Worm (Caenorhabditis elegans) whole organism, young adult: ENCODE results near the gene cope-1.
A peak's percentile ranks its signal among the peaks of the same experiment; 100 is the strongest.

ENCODE experiments used
- B0261.1 ChIP-seq: sonication (generic microtip); optimal IDR thresholded peaks from 2 replicates; lab custom pipeline; 2016; ENCODE audit warnings: mild to moderate bottlenecking, missing genetic modification characterization, moderate library complexity, missing compliant biosample characterization
- B0336.3 ChIP-seq: fragments of 200-800 bp; sonication (Bioruptor generic); IDR thresholded peaks from 2 replicates; pipeline ENCODE4 v1.3.6; 2022; ENCODE audit warnings: missing genetic modification characterization, missing compliant biosample characterization
- D2030.7 ChIP-seq: fragments of 200-800 bp; sonication (Bioruptor generic); IDR thresholded peaks from 2 replicates; pipeline ENCODE4 v1.3.6; 2022; ENCODE audit warnings: missing genetic modification reagents, missing genetic modification characterization, missing compliant biosample characterization
- F10E7.11 ChIP-seq: sonication (generic microtip); optimal IDR thresholded peaks from 2 replicates; lab custom pipeline; 2017; ENCODE audit warnings: mild to moderate bottlenecking, missing genetic modification characterization, moderate library complexity, missing compliant biosample characterization
- F22D6.2 ChIP-seq: sonication (generic microtip); optimal IDR thresholded peaks from 2 replicates; lab custom pipeline; 2016; ENCODE audit warnings: mild to moderate bottlenecking, missing genetic modification characterization, missing compliant biosample characterization
- F23B12.7 ChIP-seq: sonication (generic microtip); optimal IDR thresholded peaks from 2 replicates; lab custom pipeline; 2017; ENCODE audit warnings: missing genetic modification characterization, mild to moderate bottlenecking, missing compliant biosample characterization, antibody characterized with exemption, moderate library complexity; ENCODE audit not compliant: insufficient read depth
- F39B2.1 ChIP-seq: fragments of 200-800 bp; sonication (Bioruptor generic); IDR thresholded peaks from 2 replicates; pipeline ENCODE4 v1.3.6; 2022; ENCODE audit warnings: missing genetic modification reagents, missing genetic modification characterization, missing compliant biosample characterization
- F49E8.2 ChIP-seq: sonication (generic microtip); optimal IDR thresholded peaks from 3 replicates; lab custom pipeline; 2017; ENCODE audit warnings: missing genetic modification characterization, mild to moderate bottlenecking, missing compliant biosample characterization, antibody characterized with exemption, moderate library complexity; ENCODE audit not compliant: insufficient read depth
- F52B5.7 ChIP-seq: sonication (generic microtip); optimal IDR thresholded peaks from 2 replicates; lab custom pipeline; 2016; ENCODE audit warnings: mild to moderate bottlenecking, missing genetic modification characterization, missing compliant biosample characterization
- Y67H2A.10 ChIP-seq: fragments of 200-800 bp; sonication (Bioruptor generic); conservative IDR thresholded peaks from 2 replicates; pipeline ENCODE4 v1.3.6; 2022; ENCODE audit warnings: missing genetic modification reagents, missing genetic modification characterization, missing compliant biosample characterization
- athp-1 ChIP-seq: sonication (generic microtip); optimal IDR thresholded peaks from 2 replicates; lab custom pipeline; 2017; ENCODE audit warnings: mild to moderate bottlenecking, missing genetic modification characterization, missing compliant biosample characterization
- attf-3 ChIP-seq: fragments of 200-800 bp; sonication (Bioruptor generic); conservative IDR thresholded peaks from 2 replicates; pipeline ENCODE4 v1.3.6; 2022; ENCODE audit warnings: missing genetic modification reagents, missing genetic modification characterization, missing compliant biosample characterization
- bed-1 ChIP-seq: fragments of 200-800 bp; sonication (Bioruptor generic); IDR thresholded peaks from 2 replicates; pipeline ENCODE4 v1.3.6; 2022; ENCODE audit warnings: missing genetic modification reagents, missing genetic modification characterization, missing compliant biosample characterization
- cebp-1 ChIP-seq, 2 experiments: fragments of 200-800 bp in 1 of 2; sonication (Bioruptor generic) in 1 of 2; sonication (generic microtip) in 1 of 2; IDR thresholded peaks in 1 of 2; optimal IDR thresholded peaks in 1 of 2; 2 replicates each; pipeline versions ENCODE4 v1.3.6 to Lab custom; 2017 to 2022; ENCODE audit warnings: missing compliant biosample characterization in 2 of 2, missing genetic modification characterization in 2 of 2, mild to moderate bottlenecking in 1 of 2, missing genetic modification reagents in 1 of 2, moderate library complexity in 1 of 2
- cebp-2 ChIP-seq: fragments of 200-800 bp; sonication (Bioruptor generic); IDR thresholded peaks from 2 replicates; pipeline ENCODE4 v1.3.6; 2022; ENCODE audit warnings: missing genetic modification characterization, missing compliant biosample characterization
- ceh-91 ChIP-seq: fragments of 200-800 bp; sonication (Bioruptor generic); IDR thresholded peaks from 2 replicates; pipeline ENCODE4 v1.3.6; 2022; ENCODE audit warnings: missing genetic modification reagents, missing genetic modification characterization, missing compliant biosample characterization
- die-1 ChIP-seq: sonication (generic microtip); optimal IDR thresholded peaks from 2 replicates; lab custom pipeline; 2016; ENCODE audit warnings: missing genotype, mild to moderate bottlenecking, missing genetic modification characterization, missing compliant biosample characterization
- dox-1 ChIP-seq: fragments of 200-800 bp; sonication (Bioruptor generic); IDR thresholded peaks from 2 replicates; pipeline ENCODE4 v1.3.6; 2022; ENCODE audit warnings: missing genetic modification reagents, missing genetic modification characterization, missing compliant biosample characterization
- dpff-1 ChIP-seq: sonication (generic microtip); optimal IDR thresholded peaks from 2 replicates; lab custom pipeline; 2017; ENCODE audit warnings: mild to moderate bottlenecking, missing genetic modification characterization, missing compliant biosample characterization
- efl-1 ChIP-seq: fragments of 150-350 bp; optimal IDR thresholded peaks from 2 replicates; lab custom pipeline; 2014; ENCODE audit warnings: missing biosample characterization, missing genetic modification reagents, missing genetic modification characterization
- egl-18 ChIP-seq: fragments of 200-800 bp; sonication (Bioruptor generic); IDR thresholded peaks from 2 replicates; pipeline ENCODE4 v1.3.6; 2022; ENCODE audit warnings: missing genetic modification reagents, missing genetic modification characterization, missing compliant biosample characterization
- egl-44 ChIP-seq: fragments of 200-800 bp; sonication (Bioruptor generic); IDR thresholded peaks from 2 replicates; pipeline ENCODE4 v1.3.6; 2022; ENCODE audit warnings: missing genetic modification reagents, missing genetic modification characterization, missing compliant biosample characterization
- egrh-3 ChIP-seq: fragments of 200-800 bp; sonication (Bioruptor generic); IDR thresholded peaks from 2 replicates; pipeline ENCODE4 v1.3.6; 2022; ENCODE audit warnings: missing genetic modification reagents, missing genetic modification characterization, missing compliant biosample characterization
- hlh-12 ChIP-seq: sonication (generic microtip); optimal IDR thresholded peaks from 2 replicates; lab custom pipeline; 2016; ENCODE audit warnings: missing genetic modification characterization, missing compliant biosample characterization
- hmg-1.2 ChIP-seq: fragments of 200-800 bp; sonication (Bioruptor generic); IDR thresholded peaks from 2 replicates; pipeline ENCODE4 v1.3.6; 2022; ENCODE audit warnings: missing genetic modification reagents, missing genetic modification characterization, missing compliant biosample characterization
- let-526 ChIP-seq: fragments of 200-800 bp; sonication (Bioruptor generic); IDR thresholded peaks from 2 replicates; pipeline ENCODE4 v1.3.6; 2022; ENCODE audit warnings: missing genetic modification reagents, missing genetic modification characterization, missing compliant biosample characterization
- lin-26 ChIP-seq: fragments of 200-800 bp; sonication (Bioruptor generic); IDR thresholded peaks from 2 replicates; pipeline ENCODE4 v1.3.6; 2022; ENCODE audit warnings: missing genetic modification reagents, missing genetic modification characterization, missing compliant biosample characterization
- lin-54 ChIP-seq: fragments of 200-800 bp; sonication (Bioruptor generic); optimal IDR thresholded peaks from 2 replicates; lab custom pipeline; 2018; ENCODE audit warnings: mild to moderate bottlenecking, missing genetic modification characterization, missing compliant biosample characterization
- lsl-1 ChIP-seq: fragments of 200-800 bp; sonication (Bioruptor generic); optimal IDR thresholded peaks from 2 replicates; lab custom pipeline; 2018; ENCODE audit warnings: mild to moderate bottlenecking, missing genetic modification characterization, moderate library complexity, missing compliant biosample characterization
- mxl-1 ChIP-seq: sonication (generic microtip); optimal IDR thresholded peaks from 2 replicates; lab custom pipeline; 2016; ENCODE audit warnings: missing genetic modification characterization, missing compliant biosample characterization
- nhr-179 ChIP-seq: sonication (generic microtip); optimal IDR thresholded peaks from 2 replicates; lab custom pipeline; 2016; ENCODE audit warnings: mild to moderate bottlenecking, missing genetic modification characterization, missing compliant biosample characterization
- nhr-80 ChIP-seq: sonication (generic microtip); optimal IDR thresholded peaks from 2 replicates; lab custom pipeline; 2016; ENCODE audit warnings: missing genetic modification characterization, missing compliant biosample characterization
- pbrm-1 ChIP-seq: fragments of 200-800 bp; sonication (Bioruptor generic); IDR thresholded peaks from 2 replicates; pipeline ENCODE4 v1.3.6; 2022; ENCODE audit warnings: missing genetic modification reagents, missing genetic modification characterization, missing compliant biosample characterization
- repo-1 ChIP-seq: sonication (generic microtip); optimal IDR thresholded peaks from 2 replicates; lab custom pipeline; 2017; ENCODE audit warnings: mild to moderate bottlenecking, missing genetic modification characterization, missing compliant biosample characterization
- sdz-38 ChIP-seq: sonication (generic microtip); optimal IDR thresholded peaks from 2 replicates; lab custom pipeline; 2016; ENCODE audit warnings: missing genotype, missing genetic modification characterization, missing compliant biosample characterization
- snpc-1.1 ChIP-seq: sonication (generic microtip); optimal IDR thresholded peaks from 2 replicates; lab custom pipeline; 2017; ENCODE audit warnings: missing genetic modification characterization, mild to moderate bottlenecking, missing compliant biosample characterization, antibody characterized with exemption, moderate library complexity, missing genotype, missing genetic modification reagents; ENCODE audit not compliant: insufficient read depth
- snpc-1.3 ChIP-seq: sonication (generic microtip); optimal IDR thresholded peaks from 2 replicates; lab custom pipeline; 2017; ENCODE audit warnings: missing genetic modification characterization, mild to moderate bottlenecking, missing compliant biosample characterization, antibody characterized with exemption, moderate library complexity, missing genotype, missing genetic modification reagents; ENCODE audit not compliant: insufficient read depth
- snpc-4 ChIP-seq, 5 experiments: fragments of 150-350 bp in 1 of 5; sonication (generic microtip) in 4 of 5; optimal IDR thresholded peaks; 2 replicates each; lab custom pipeline; 2014 to 2018; ENCODE audit warnings: missing genetic modification characterization in 5 of 5, missing biosample characterization in 3 of 5, antibody characterized with exemption in 2 of 5, mild to moderate bottlenecking in 2 of 5, missing compliant biosample characterization in 2 of 5, missing genotype in 2 of 5, moderate library complexity in 2 of 5, missing genetic modification reagents in 1 of 5
- sptf-2 ChIP-seq: fragments of 200-800 bp; sonication (Bioruptor generic); optimal IDR thresholded peaks from 2 replicates; lab custom pipeline; 2018; ENCODE audit warnings: mild to moderate bottlenecking, missing genetic modification characterization, missing compliant biosample characterization
- tbp1 ChIP-seq: fragments of 200-800 bp; sonication (Bioruptor generic); optimal IDR thresholded peaks from 2 replicates; lab custom pipeline; 2018; ENCODE audit warnings: mild to moderate bottlenecking, missing genetic modification characterization, missing compliant biosample characterization
- unc-130 ChIP-seq: sonication (generic microtip); optimal IDR thresholded peaks from 2 replicates; lab custom pipeline; 2016; ENCODE audit warnings: missing genetic modification reagents, missing genetic modification characterization, missing compliant biosample characterization
- xnd-1 ChIP-seq: sonication (generic microtip); optimal IDR thresholded peaks from 2 replicates; lab custom pipeline; 2016; ENCODE audit warnings: missing genotype, missing genetic modification reagents, missing genetic modification characterization, missing compliant biosample characterization
- zfh-2 ChIP-seq: fragments of 200-800 bp; sonication (Bioruptor generic); conservative IDR thresholded peaks from 2 replicates; pipeline ENCODE4 v1.3.6; 2022; ENCODE audit warnings: missing genetic modification reagents, missing genetic modification characterization, missing compliant biosample characterization
- zim-3 ChIP-seq: sonication (generic microtip); optimal IDR thresholded peaks from 2 replicates; lab custom pipeline; 2017; ENCODE audit warnings: mild to moderate bottlenecking, missing genetic modification characterization, moderate library complexity, missing compliant biosample characterization
- ztf-18 ChIP-seq: sonication (generic microtip); optimal IDR thresholded peaks from 2 replicates; lab custom pipeline; 2016; ENCODE audit warnings: missing genotype, mild to moderate bottlenecking, missing genetic modification characterization, missing compliant biosample characterization

cope-1 gene

ce11 chrIII:13409498-13409897, 16.6 kb upstream of the cope-1 start, which contains the start of gene myo-6:
myo-6 (plus strand) TSS chrIII:13409798.
- TF ChIP-seq mxl-1 (tag; lab: Kevin White, UChicago) (no peak), cebp-1 (GFP tag; IDR thresholded peaks at IDR 0.05; lab: Robert Waterston, UW) (no peak), cebp-1 (tag; optimal IDR thresholded peaks at IDR 0.05; lab: Kevin White, UChicago) (no peak), lin-54 (GFP tag; lab: Kevin White, UChicago) (no peak), zfh-2 (GFP tag; lab: Robert Waterston, UW) (no peak)

ce11 chrIII:13411202-13411601, 14.9 kb upstream of the cope-1 start:
- peak; percentile 10 for TF ChIP-seq F52B5.7 (tag; lab: Kevin White, UChicago)
- peak; percentile 85 for TF ChIP-seq tbp1 (GFP tag; lab: Kevin White, UChicago)
- no peak for TF ChIP-seq unc-130 (GFP tag; lab: Kevin White, UChicago)
- peak; percentile 64 for TF ChIP-seq D2030.7 (GFP tag; lab: Robert Waterston, UW)
- TF ChIP-seq lin-26 (GFP tag; lab: Robert Waterston, UW) = peak; percentile 72; the same call in 1 of the 2 replicates
- no peak for TF ChIP-seq bed-1
- peak; percentile 57 for TF ChIP-seq athp-1 (tag; lab: Kevin White, UChicago)
- no peak for TF ChIP-seq snpc-1.1 (tag; lab: Kevin White, UChicago)
- peak; percentile 17 for TF ChIP-seq nhr-80 (tag; lab: Kevin White, UChicago)
- peak; percentile 75 for TF ChIP-seq die-1 (tag; lab: Kevin White, UChicago)
- peak; percentile 40 for TF ChIP-seq F49E8.2 (tag; lab: Kevin White, UChicago)
- no peak for TF ChIP-seq hlh-12 (tag; lab: Kevin White, UChicago)
- TF ChIP-seq F23B12.7 (tag; lab: Kevin White, UChicago) = peak; percentile 22
- TF ChIP-seq Y67H2A.10 (GFP tag; lab: Robert Waterston, UW) = no peak
- TF ChIP-seq egl-18 (GFP tag; lab: Robert Waterston, UW) = no peak
- TF ChIP-seq sptf-2 = no peak
- TF ChIP-seq snpc-4 (GFP tag; optimal IDR thresholded peaks at IDR 0.05; lab: Kevin White, UChicago) = peak; percentile 40
- TF ChIP-seq snpc-4 (tag; optimal IDR thresholded peaks at IDR 0.05; lab: Kevin White, UChicago) = no peak
- peak; percentile 65 for TF ChIP-seq B0261.1 (tag; lab: Kevin White, UChicago)
- no peak for TF ChIP-seq let-526 (GFP tag; lab: Robert Waterston, UW)
- TF ChIP-seq ztf-18 (tag; lab: Kevin White, UChicago) = peak; percentile 51
- no peak for TF ChIP-seq F39B2.1 (GFP tag; lab: Robert Waterston, UW)
- peak; percentile 55 for TF ChIP-seq snpc-1.3 (tag; lab: Kevin White, UChicago)
- TF ChIP-seq egrh-3 (GFP tag; lab: Robert Waterston, UW) = no peak
- no peak for TF ChIP-seq attf-3 (GFP tag; lab: Robert Waterston, UW)
- TF ChIP-seq xnd-1 (tag; lab: Kevin White, UChicago) = no peak
- peak; percentile 78 for TF ChIP-seq zim-3 (tag; lab: Kevin White, UChicago)
- TF ChIP-seq F22D6.2 (tag; lab: Kevin White, UChicago) = no peak
- no peak for TF ChIP-seq B0336.3 (GFP tag; lab: Robert Waterston, UW)
- peak; percentile 64 for TF ChIP-seq dox-1 (GFP tag; lab: Robert Waterston, UW)
- peak; percentile 42; the same call in 1 of the 2 replicates for TF ChIP-seq hmg-1.2
- no peak for TF ChIP-seq repo-1 (tag; lab: Kevin White, UChicago)
- TF ChIP-seq F10E7.11 (tag; lab: Kevin White, UChicago) = no peak
- no peak for TF ChIP-seq ceh-91 (GFP tag; lab: Robert Waterston, UW)
- no peak for TF ChIP-seq sdz-38 (tag; lab: Kevin White, UChicago)
- TF ChIP-seq efl-1 = no peak
- TF ChIP-seq cebp-2 = no peak
- TF ChIP-seq pbrm-1 (GFP tag; lab: Robert Waterston, UW) = no peak
- TF ChIP-seq lsl-1 (GFP tag; lab: Kevin White, UChicago) = peak; percentile 11
- TF ChIP-seq egl-44 = 0 out of 2 replicates have a peak, but pooled peaks have one; percentile 50
- TF ChIP-seq dpff-1 = no peak
- TF ChIP-seq nhr-179 (tag; lab: Kevin White, UChicago) = no peak
